Worm (Caenorhabditis elegans): ENCODE results near the gene ptb-1.

ptb-1 gene

DNA sequence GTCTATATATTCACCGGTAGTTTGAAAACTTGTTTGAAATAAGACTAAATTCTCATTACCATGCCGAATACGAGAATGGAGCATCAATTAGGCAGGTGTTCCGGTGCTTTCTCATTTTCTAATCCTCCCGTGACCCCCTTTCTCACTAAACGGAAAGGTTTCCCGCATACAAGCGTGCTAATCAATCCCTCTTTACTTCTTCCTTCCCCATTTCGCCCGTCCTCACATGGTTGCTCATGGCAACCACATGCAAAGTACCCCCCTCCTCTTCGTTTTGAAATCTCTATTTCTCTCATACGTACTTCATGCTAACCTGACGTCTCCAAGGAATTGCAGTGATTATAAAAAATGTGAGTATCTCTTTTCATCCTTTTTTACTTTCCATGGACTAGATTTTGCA, 44.5 kb downstream of the ptb-1 start, which contains the start of gene mks-5:
Gene mks-5, plus strand, starts transcription at position 301 of the 400 bp plus-strand sequence.
- TF ChIP-seq ceh-9 (tag; optimal IDR thresholded peaks at IDR 0.05) (no peak), ets-4 (tag; optimal IDR thresholded peaks at IDR 0.05) (no peak), tbx-2 (tag; optimal IDR thresholded peaks at IDR 0.05) (no peak), fkh-6 (tag; optimal IDR thresholded peaks at IDR 0.05) (no peak), fkh-10 (GFP tag; optimal IDR thresholded peaks at IDR 0.05) (no peak), tbx-7 (tag; optimal IDR thresholded peaks at IDR 0.05) (no peak), mec-3 (tag; optimal IDR thresholded peaks at IDR 0.05; ENCODE audit: borderline replicate concordance) (no peak), hlh-6 (tag; optimal IDR thresholded peaks at IDR 0.05) (no peak), nhr-11 (tag; optimal IDR thresholded peaks at IDR 0.05) (no peak), rnt-1 (tag; optimal IDR thresholded peaks at IDR 0.05) (no peak), K02D7.2 (tag; optimal IDR thresholded peaks at IDR 0.05) (no peak), C38D4.7 (GFP tag; optimal IDR thresholded peaks at IDR 0.05) (no peak), fax-1 (tag; optimal IDR thresholded peaks at IDR 0.05) (no peak), T23F11.4 (GFP tag; optimal IDR thresholded peaks at IDR 0.05) (no peak), unc-86 (tag; optimal IDR thresholded peaks at IDR 0.05) (no peak), ceh-24 (tag; optimal IDR thresholded peaks at IDR 0.05) (no peak), sox-2 (GFP tag; IDR thresholded peaks at IDR 0.05) (no peak), elt-4 (tag; optimal IDR thresholded peaks at IDR 0.05) (no peak), madf-2 (tag; optimal IDR thresholded peaks at IDR 0.05) (no peak), che-1 (tag; optimal IDR thresholded peaks at IDR 0.05) (no peak)

DNA sequence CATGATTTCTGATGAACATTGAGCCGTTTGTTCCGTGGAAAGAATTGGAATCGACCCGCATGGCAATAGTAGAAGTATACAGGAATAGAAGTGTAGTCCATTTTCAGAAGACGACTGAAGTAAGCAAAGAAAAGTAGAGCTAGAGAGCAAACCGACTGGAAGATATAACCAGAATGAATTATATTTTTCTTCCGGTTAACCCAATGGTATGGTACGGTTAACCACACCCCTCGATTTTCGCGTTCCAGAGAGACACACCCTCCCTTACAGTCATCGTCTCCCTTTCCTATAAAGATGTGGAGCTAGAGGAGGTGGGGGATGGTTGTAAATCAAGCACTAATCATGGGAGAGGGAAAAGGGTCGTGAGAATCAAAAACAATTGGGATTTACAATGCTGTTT, 47.7 kb downstream of the ptb-1 start, which contains the start of gene C09G5.14:
Gene C09G5.14, minus strand, starts transcription at position 101 of the 400 bp plus-strand sequence.
- TF ChIP-seq fax-1 (tag; optimal IDR thresholded peaks at IDR 0.05) (no peak), sox-2 (GFP tag; IDR thresholded peaks at IDR 0.05) (no peak), odd-2 (tag; optimal IDR thresholded peaks at IDR 0.05) (no peak), pha-2 (tag; optimal IDR thresholded peaks at IDR 0.05) (no peak), ceh-2 (tag; optimal IDR thresholded peaks at IDR 0.05) (no peak), ahr-1 (tag; optimal IDR thresholded peaks at IDR 0.05) (no peak), gmeb-2 (tag; optimal IDR thresholded peaks at IDR 0.05) (no peak), ceh-34 (tag; optimal IDR thresholded peaks at IDR 0.05) (no peak), nfya-1 (tag; optimal IDR thresholded peaks at IDR 0.05) (no peak), ceh-22 (tag; optimal IDR thresholded peaks at IDR 0.05) (no peak), ceh-19 (GFP tag; optimal IDR thresholded peaks at IDR 0.05) (no peak), ceh-45 (GFP tag; IDR thresholded peaks at IDR 0.05) (no peak), F13H6.1 (tag; optimal IDR thresholded peaks at IDR 0.05) (no peak)

DNA sequence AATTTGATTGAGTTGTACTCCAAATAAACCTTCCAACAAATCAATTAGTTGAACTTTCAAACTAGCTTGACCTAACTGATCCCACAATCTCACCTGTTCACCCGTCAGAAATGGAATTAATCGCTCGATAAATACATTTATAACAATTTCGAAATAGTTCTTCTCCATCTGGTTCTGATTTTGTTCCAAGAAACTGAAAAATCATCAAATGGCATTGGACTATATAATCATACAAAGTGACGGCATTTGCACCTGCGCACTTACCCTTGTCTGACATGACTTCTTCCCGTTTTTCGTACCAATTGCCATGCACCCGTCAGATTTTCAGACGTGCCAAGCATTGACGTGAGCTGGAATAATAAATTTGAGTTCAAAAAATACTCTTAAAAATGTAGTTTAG, 55.3 kb downstream of the ptb-1 start:
- no peak for TF ChIP-seq ceh-24 (tag; optimal IDR thresholded peaks at IDR 0.05)
- no peak for TF ChIP-seq ttx-3 (tag; optimal IDR thresholded peaks at IDR 0.05)
- TF ChIP-seq C08G9.2 (tag; optimal IDR thresholded peaks at IDR 0.05): no peak

DNA sequence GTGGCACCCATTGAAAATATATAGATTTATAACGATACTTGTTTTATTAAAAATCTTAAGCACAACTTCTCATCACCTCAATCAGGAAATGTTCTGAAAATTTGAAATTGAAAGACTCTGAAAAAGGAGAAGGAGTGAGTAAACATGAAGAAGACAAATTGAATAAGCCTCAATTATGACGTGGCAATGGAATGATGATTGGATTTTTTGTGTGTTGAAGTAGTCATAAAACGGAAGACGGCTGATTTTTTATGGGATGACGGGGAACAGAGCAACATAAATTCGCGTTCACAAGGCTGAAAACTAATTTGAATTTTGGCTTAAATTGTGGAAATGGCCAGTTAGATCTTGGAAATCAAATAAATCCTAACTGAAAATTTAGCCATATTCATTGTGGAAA, 56.1 kb downstream of the ptb-1 start, which contains the start of gene glb-12:
Gene glb-12, minus strand, starts transcription at position 101 of the 400 bp plus-strand sequence.
- TF ChIP-seq C38D4.7 (GFP tag; optimal IDR thresholded peaks at IDR 0.05) (no peak), zip-5 (tag; optimal IDR thresholded peaks at IDR 0.05) (no peak), unc-42 (tag; optimal IDR thresholded peaks at IDR 0.05) (no peak)

DNA sequence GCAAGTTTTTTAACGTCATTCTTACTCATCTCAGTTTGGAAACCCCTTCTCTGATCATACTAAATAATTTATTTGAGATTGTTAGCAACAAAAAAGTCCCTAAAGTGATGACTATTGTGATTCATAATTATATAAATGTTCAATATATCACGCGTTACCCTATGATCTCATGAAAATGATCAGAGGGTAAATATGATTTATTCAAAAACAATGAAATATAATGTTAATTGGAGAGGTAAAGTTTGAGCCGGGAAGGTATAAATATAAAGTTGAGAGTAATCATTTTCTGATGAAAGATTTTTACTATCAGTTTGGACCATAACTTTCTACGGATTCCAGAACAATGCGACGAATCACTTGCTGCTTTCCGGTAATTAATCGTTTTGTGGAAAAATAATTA, 61.7 kb downstream of the ptb-1 start, which contains the start of gene C52A11.3:
Gene C52A11.3, plus strand, starts transcription at position 301 of the 400 bp plus-strand sequence.
- no peak for TF ChIP-seq pros-1 (tag; optimal IDR thresholded peaks at IDR 0.05)
- TF ChIP-seq ceh-31 (tag; optimal IDR thresholded peaks at IDR 0.05): no peak
- no peak for TF ChIP-seq ahr-1 (tag; optimal IDR thresholded peaks at IDR 0.05)
- no peak for TF ChIP-seq C08G9.2 (tag; optimal IDR thresholded peaks at IDR 0.05)
- no peak for TF ChIP-seq F13H6.1 (tag; optimal IDR thresholded peaks at IDR 0.05)
- no peak for TF ChIP-seq pag-3 (tag; optimal IDR thresholded peaks at IDR 0.05; ENCODE audit: borderline replicate concordance)
- TF ChIP-seq mec-3 (tag; optimal IDR thresholded peaks at IDR 0.05; ENCODE audit: borderline replicate concordance): no peak
